Worm (Caenorhabditis elegans): ENCODE data around the gene nlp-16.

DNA sequence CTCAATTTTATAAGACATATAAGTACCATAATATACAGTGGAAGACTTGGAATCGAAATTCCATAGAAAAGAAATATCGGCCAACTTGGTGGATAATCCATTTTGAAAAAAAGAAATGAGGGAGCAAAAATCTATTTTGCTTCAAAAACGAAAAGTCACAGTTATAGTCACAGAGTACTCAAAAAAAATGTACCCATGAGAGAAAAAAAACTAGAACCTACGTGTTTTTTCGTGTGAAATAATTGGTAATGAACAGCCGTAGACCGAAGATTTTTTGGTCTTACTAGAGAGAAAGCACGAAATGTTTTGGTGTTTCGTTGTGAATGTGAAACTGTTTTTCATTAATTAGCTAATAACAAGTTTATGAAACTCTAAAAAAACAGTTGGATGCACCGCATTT is 9.7 kb upstream of the nlp-16 start, which contains the start of gene srv-30:
- TF ChIP-seq ceh-6 (GFP tag; optimal IDR thresholded peaks at IDR 0.05), result no peak
- TF ChIP-seq ttx-3 (tag; optimal IDR thresholded peaks at IDR 0.05), result no peak
